Worm (Caenorhabditis elegans): ENCODE measurements around the gene nhr-88.

ce11 chrII:2939681-2940080, 36.8 kb upstream of the nhr-88 start:
- no peak for TF ChIP-seq ztf-23 (GFP tag; IDR thresholded peaks at IDR 0.05)
- TF ChIP-seq ztf-29 (GFP tag; IDR thresholded peaks at IDR 0.05) = no peak
- no peak for TF ChIP-seq med-1 (GFP tag; optimal IDR thresholded peaks at IDR 0.05; ENCODE audit: insufficient read depth)
- TF ChIP-seq T22C8.4 (GFP tag; IDR thresholded peaks at IDR 0.05) = no peak
- no peak for TF ChIP-seq flt-1 (GFP tag; IDR thresholded peaks at IDR 0.05)
- no peak for TF ChIP-seq tab-1 (GFP tag; IDR thresholded peaks at IDR 0.05)
